Worm (Caenorhabditis elegans) whole organism, L1 larva: ENCODE data around the gene T05C7.7.

ENCODE experiments used
- F16B12.6 ChIP-seq: fragments of 150-350 bp; optimal IDR thresholded peaks from 2 replicates; lab custom pipeline; 2014; ENCODE audit warnings: missing biosample characterization, missing genetic modification characterization
- alr-1 ChIP-seq: fragments of 200-800 bp; sonication (Bioruptor generic); optimal IDR thresholded peaks from 2 replicates; lab custom pipeline; 2018; ENCODE audit warnings: borderline replicate concordance, mild to moderate bottlenecking, missing genetic modification characterization, missing compliant biosample characterization
- aly-2 ChIP-seq: fragments of 150-350 bp; optimal IDR thresholded peaks from 2 replicates; lab custom pipeline; 2014; ENCODE audit warnings: missing biosample characterization, missing genetic modification characterization
- blmp-1 ChIP-seq: fragments of 150-350 bp; optimal IDR thresholded peaks from 2 replicates; lab custom pipeline; 2014; ENCODE audit warnings: missing biosample characterization, missing genetic modification characterization
- ceh-8 ChIP-seq: fragments of 200-800 bp; sonication (Bioruptor generic); optimal IDR thresholded peaks from 2 replicates; lab custom pipeline; 2018; ENCODE audit warnings: mild to moderate bottlenecking, missing genetic modification characterization, moderate library complexity, missing compliant biosample characterization
- ceh-88 ChIP-seq: fragments of 200-800 bp; sonication (Bioruptor generic); IDR thresholded peaks from 2 replicates; pipeline ENCODE4 v1.3.6; 2022; ENCODE audit warnings: missing genetic modification characterization, missing compliant biosample characterization
- ceh-90 ChIP-seq: sonication (generic microtip); optimal IDR thresholded peaks from 2 replicates; lab custom pipeline; 2016; ENCODE audit warnings: missing genetic modification characterization, missing compliant biosample characterization
- dpl-1 ChIP-seq, 3 experiments: fragments of 150-350 bp in 2 of 3; sonication (generic microtip) in 1 of 3; optimal IDR thresholded peaks; 2 replicates each; lab custom pipeline; 2014 to 2017; ENCODE audit warnings: missing biosample characterization in 3 of 3, missing genetic modification characterization in 3 of 3, missing genetic modification reagents in 3 of 3
- efl-1 ChIP-seq, 4 experiments: fragments of 150-350 bp; optimal IDR thresholded peaks in 3 of 4; peaks in 1 of 4; 1 replicate in 1 of 4; 2 replicates in 3 of 4; lab custom pipeline; 2014; ENCODE audit warnings: missing biosample characterization in 2 of 4, missing genetic modification characterization in 2 of 4, missing genetic modification reagents in 2 of 4
- efl-3 ChIP-seq: fragments of 200-800 bp; sonication (Bioruptor generic); optimal IDR thresholded peaks from 2 replicates; lab custom pipeline; 2018; ENCODE audit warnings: mild to moderate bottlenecking, missing genetic modification characterization, missing compliant biosample characterization
- ets-5 ChIP-seq: fragments of 200-800 bp; sonication (Bioruptor generic); IDR thresholded peaks from 2 replicates; pipeline ENCODE4 v1.3.6; 2022; ENCODE audit warnings: missing genetic modification characterization, missing compliant biosample characterization
- fkh-10 ChIP-seq: sonication (generic microtip); optimal IDR thresholded peaks from 2 replicates; lab custom pipeline; 2017; ENCODE audit warnings: missing biosample characterization, missing genetic modification reagents, missing genetic modification characterization
- fkh-4 ChIP-seq: sonication (generic microtip); optimal IDR thresholded peaks from 2 replicates; lab custom pipeline; 2016; ENCODE audit warnings: missing compliant biosample characterization, missing genetic modification characterization, borderline replicate concordance
- fos-1 ChIP-seq: fragments of 150-350 bp; optimal IDR thresholded peaks from 2 replicates; lab custom pipeline; 2014; ENCODE audit warnings: missing biosample characterization, missing genetic modification characterization
- grh-1 ChIP-seq: fragments of 200-800 bp; sonication (Bioruptor generic); IDR thresholded peaks from 2 replicates; pipeline ENCODE4 v1.3.6; 2022; ENCODE audit warnings: missing genetic modification reagents, missing genetic modification characterization, missing compliant biosample characterization
- hlh-4 ChIP-seq: sonication (generic microtip); optimal IDR thresholded peaks from 2 replicates; lab custom pipeline; 2016; ENCODE audit warnings: mild to moderate bottlenecking, missing genetic modification characterization, missing compliant biosample characterization
- hpl-2 ChIP-seq: fragments of 150-350 bp; optimal IDR thresholded peaks from 2 replicates; lab custom pipeline; 2014; ENCODE audit warnings: missing biosample characterization, missing genetic modification reagents, missing genetic modification characterization
- irx-1 ChIP-seq: sonication (generic microtip); optimal IDR thresholded peaks from 2 replicates; lab custom pipeline; 2016; ENCODE audit warnings: missing genetic modification characterization, missing compliant biosample characterization
- isw-1 ChIP-seq: fragments of 200-800 bp; sonication (Bioruptor generic); IDR thresholded peaks from 2 replicates; pipeline ENCODE4 v1.3.6; 2022; ENCODE audit warnings: missing genetic modification characterization, missing compliant biosample characterization
- lin-13 ChIP-seq: fragments of 150-350 bp; optimal IDR thresholded peaks from 2 replicates; lab custom pipeline; 2014; ENCODE audit warnings: missing biosample characterization, missing genetic modification reagents, missing genetic modification characterization
- lin-14 ChIP-seq: fragments of 200-800 bp; sonication (Bioruptor generic); optimal IDR thresholded peaks from 2 replicates; lab custom pipeline; 2018; ENCODE audit warnings: mild to moderate bottlenecking, missing genetic modification characterization, moderate library complexity, missing compliant biosample characterization
- lin-35 ChIP-seq, 2 experiments: fragments of 150-350 bp; optimal IDR thresholded peaks; 2 replicates each; lab custom pipeline; 2014; ENCODE audit warnings: missing biosample characterization in 2 of 2, missing genetic modification characterization in 2 of 2, missing genetic modification reagents in 2 of 2
- mab-9 ChIP-seq: fragments of 200-800 bp; sonication (Bioruptor generic); IDR thresholded peaks from 2 replicates; pipeline ENCODE4 v1.3.6; 2022; ENCODE audit warnings: missing genetic modification reagents, missing genetic modification characterization, missing compliant biosample characterization
- mdl-1 ChIP-seq, 2 experiments: fragments of 150-350 bp; optimal IDR thresholded peaks; 2 replicates each; lab custom pipeline; 2014 to 2017; ENCODE audit warnings: missing biosample characterization in 2 of 2, missing genetic modification characterization in 2 of 2, inconsistent platforms in 1 of 2
- mef-2 ChIP-seq: fragments of 150-350 bp; optimal IDR thresholded peaks from 2 replicates; lab custom pipeline; 2014; ENCODE audit warnings: missing biosample characterization, missing genetic modification characterization
- nhr-11 ChIP-seq: fragments of 150-350 bp; optimal IDR thresholded peaks from 2 replicates; lab custom pipeline; 2014; ENCODE audit warnings: missing biosample characterization, missing genetic modification characterization
- nhr-19 ChIP-seq: fragments of 200-800 bp; sonication (Bioruptor generic); conservative IDR thresholded peaks from 2 replicates; pipeline ENCODE4 v1.3.6; 2022; ENCODE audit warnings: missing genetic modification characterization, missing compliant biosample characterization
- nhr-20 ChIP-seq: sonication (generic microtip); optimal IDR thresholded peaks from 2 replicates; lab custom pipeline; 2016; ENCODE audit warnings: mild to moderate bottlenecking, missing genetic modification characterization, missing compliant biosample characterization
- nhr-28 ChIP-seq: fragments of 150-350 bp; optimal IDR thresholded peaks from 2 replicates; lab custom pipeline; 2014; ENCODE audit warnings: missing biosample characterization, missing genetic modification characterization
- nhr-47 ChIP-seq: sonication (generic microtip); optimal IDR thresholded peaks from 2 replicates; lab custom pipeline; 2016; ENCODE audit warnings: mild to moderate bottlenecking, missing genetic modification characterization, moderate library complexity, missing compliant biosample characterization
- nhr-71 ChIP-seq: sonication (generic microtip); optimal IDR thresholded peaks from 2 replicates; lab custom pipeline; 2016; ENCODE audit warnings: mild to moderate bottlenecking, missing genetic modification characterization, moderate library complexity, missing compliant biosample characterization
- nhr-76 ChIP-seq: sonication (generic microtip); optimal IDR thresholded peaks from 2 replicates; lab custom pipeline; 2017; ENCODE audit warnings: missing biosample characterization, missing genetic modification characterization
- nhr-77 ChIP-seq: fragments of 150-350 bp; optimal IDR thresholded peaks from 2 replicates; lab custom pipeline; 2014; ENCODE audit warnings: missing biosample characterization, missing genetic modification characterization
- nhr-85 ChIP-seq: sonication (generic microtip); peaks from one replicate; lab custom pipeline; 2016; ENCODE audit warnings: missing genetic modification characterization, inconsistent platforms, missing compliant biosample characterization
- nhr-90 ChIP-seq: sonication (generic microtip); optimal IDR thresholded peaks from 2 replicates; lab custom pipeline; 2016; ENCODE audit warnings: mild to moderate bottlenecking, missing genetic modification characterization, missing compliant biosample characterization; ENCODE audit not compliant: poor library complexity
- sox-4 ChIP-seq: sonication (generic microtip); optimal IDR thresholded peaks from 2 replicates; lab custom pipeline; 2016; ENCODE audit warnings: missing genetic modification characterization, missing compliant biosample characterization
- sptf-1 ChIP-seq: fragments of 150-350 bp; optimal IDR thresholded peaks from 2 replicates; lab custom pipeline; 2014; ENCODE audit warnings: missing biosample characterization, missing genetic modification characterization
- sup-37 ChIP-seq: fragments of 200-800 bp; sonication (Bioruptor generic); optimal IDR thresholded peaks from 2 replicates; lab custom pipeline; 2018; ENCODE audit warnings: mild to moderate bottlenecking, missing genetic modification characterization, missing compliant biosample characterization
- swsn-7 ChIP-seq: sonication (generic microtip); optimal IDR thresholded peaks from 2 replicates; lab custom pipeline; 2016; ENCODE audit warnings: missing genetic modification characterization, missing compliant biosample characterization
- tlp-1 ChIP-seq: fragments of 150-350 bp; optimal IDR thresholded peaks from 2 replicates; lab custom pipeline; 2014; ENCODE audit warnings: missing biosample characterization, missing genetic modification characterization
- unc-130 ChIP-seq: fragments of 150-350 bp; optimal IDR thresholded peaks from 2 replicates; lab custom pipeline; 2017; ENCODE audit warnings: missing biosample characterization, missing genetic modification characterization, inconsistent platforms
- unc-62 ChIP-seq: fragments of 150-350 bp; optimal IDR thresholded peaks from 2 replicates; lab custom pipeline; 2014; ENCODE audit warnings: missing biosample characterization, missing genetic modification reagents, missing genetic modification characterization
- unc-98 ChIP-seq: fragments of 200-800 bp; sonication (Bioruptor generic); IDR thresholded peaks from 2 replicates; pipeline ENCODE4 v1.3.6; 2022; ENCODE audit warnings: missing genetic modification characterization, missing compliant biosample characterization
- vab-15 ChIP-seq: sonication (generic microtip); optimal IDR thresholded peaks from 2 replicates; lab custom pipeline; 2017; ENCODE audit warnings: missing genotype, mild to moderate bottlenecking, missing genetic modification characterization, missing compliant biosample characterization
- zag-1 ChIP-seq: fragments of 150-350 bp; optimal IDR thresholded peaks from 2 replicates; lab custom pipeline; 2014; ENCODE audit warnings: missing biosample characterization, missing genetic modification characterization
- ztf-11 ChIP-seq, 2 experiments: sonication (generic microtip); optimal IDR thresholded peaks; 2 replicates each; lab custom pipeline; 2016 to 2017; ENCODE audit warnings: missing genetic modification characterization in 2 of 2, missing biosample characterization in 1 of 2, missing compliant biosample characterization in 1 of 2
- ztf-4 ChIP-seq: fragments of 150-350 bp; optimal IDR thresholded peaks from 2 replicates; lab custom pipeline; 2014; ENCODE audit warnings: missing biosample characterization, missing genetic modification characterization

T05C7.7 gene

DNA sequence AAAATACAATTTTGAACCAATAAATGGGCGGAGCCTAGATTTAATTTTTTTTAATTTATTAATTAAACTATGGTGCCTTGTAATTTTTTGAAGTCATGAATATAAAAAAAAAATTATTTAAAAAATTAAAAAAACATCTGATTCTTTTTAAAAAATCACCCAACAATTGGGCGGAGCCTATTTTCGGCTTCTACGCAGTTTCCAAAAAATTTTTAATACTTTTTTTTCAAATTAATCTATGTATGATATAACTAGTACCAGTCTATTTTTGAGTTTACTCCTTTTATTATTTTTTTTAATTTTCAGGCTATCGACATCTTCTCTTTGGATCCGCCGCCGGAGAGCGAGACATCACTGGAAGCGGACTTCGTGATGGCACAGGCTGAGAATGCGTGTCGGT, 30.1 kb downstream of the T05C7.7 start, which contains the start of gene tpa-1:
tpa-1 (plus strand) TSS at position 301 of the 400 bp plus-strand sequence.
- TF ChIP-seq blmp-1 (tag; lab: Kevin White, UChicago) = no peak
- TF ChIP-seq F16B12.6 (tag; lab: Kevin White, UChicago) = no peak
- no peak for TF ChIP-seq mab-9 (GFP tag; lab: Robert Waterston, UW)
- no peak for TF ChIP-seq ceh-88
- no peak for TF ChIP-seq sox-4
- TF ChIP-seq ceh-8 (GFP tag; lab: Kevin White, UChicago) = no peak
- TF ChIP-seq sptf-1 (tag; lab: Kevin White, UChicago) = no peak
- TF ChIP-seq nhr-19 = no peak
- TF ChIP-seq nhr-90 (tag; lab: Kevin White, UChicago) = no peak
- no peak for TF ChIP-seq isw-1 (GFP tag; lab: Robert Waterston, UW)
- no peak for TF ChIP-seq alr-1 (tag; lab: Kevin White, UChicago)
- TF ChIP-seq ztf-4 (tag; lab: Kevin White, UChicago) = no peak
- TF ChIP-seq ceh-90 = no peak
- no peak for TF ChIP-seq ets-5
- no peak for TF ChIP-seq grh-1 (GFP tag; lab: Robert Waterston, UW)
- TF ChIP-seq tlp-1 (tag; lab: Kevin White, UChicago) = no peak
- TF ChIP-seq nhr-77 (tag; lab: Kevin White, UChicago) = no peak

DNA sequence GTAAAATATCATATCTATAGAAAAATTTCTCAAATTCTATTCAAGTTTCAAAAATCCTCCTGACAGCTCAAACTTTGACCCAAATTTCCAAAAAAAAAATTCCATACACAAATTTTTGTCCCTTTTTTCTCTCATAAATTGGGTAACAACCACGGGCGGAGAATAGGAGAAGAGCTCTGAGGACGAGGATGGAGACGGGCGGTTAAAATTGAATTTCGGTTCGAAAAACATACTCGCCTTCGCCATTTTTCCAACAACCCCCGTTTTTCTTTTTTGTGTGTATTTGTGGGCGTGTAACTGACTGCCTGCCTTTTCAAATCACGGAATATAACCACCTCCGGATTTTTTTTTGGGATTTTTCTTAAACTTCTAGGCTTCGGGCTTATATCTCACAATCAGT, 36.1 kb downstream of the T05C7.7 start:
- TF ChIP-seq lin-14 (GFP tag; lab: Kevin White, UChicago) (peak; percentile 6), swsn-7 (no peak), fkh-10 (GFP tag; lab: Kevin White, UChicago) (peak; percentile 24), nhr-90 (tag; lab: Kevin White, UChicago) (no peak)
- TF ChIP-seq, all 84 proteins: peak for 2

DNA sequence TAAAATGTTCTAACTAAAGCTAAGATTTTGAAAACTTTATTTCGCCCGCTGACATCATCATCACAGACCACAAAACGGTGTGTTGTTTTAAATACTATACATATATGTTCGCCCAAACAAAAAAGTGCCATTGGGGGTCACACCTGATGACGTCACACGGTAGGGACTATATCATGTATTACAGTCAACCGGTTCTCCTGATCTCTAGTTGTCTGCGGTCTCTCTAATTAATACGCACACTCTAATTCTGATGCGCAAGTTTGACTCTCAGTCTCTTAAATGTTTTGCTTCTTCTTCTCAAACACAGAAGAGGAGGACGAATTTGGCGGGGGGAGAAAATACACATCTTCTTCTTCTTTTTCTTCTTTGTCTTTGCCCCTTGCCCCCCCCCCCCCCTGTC, 41.3 kb downstream of the T05C7.7 start:
- TF ChIP-seq nhr-28 (tag; lab: Kevin White, UChicago) = no peak
- no peak for TF ChIP-seq fos-1
- TF ChIP-seq mdl-1 (tag; optimal IDR thresholded peaks at IDR 0.05; lab: Kevin White, UChicago) = peak in 1 of 2 experiments; percentile 50
- TF ChIP-seq tlp-1 (tag; lab: Kevin White, UChicago) = no peak
- peak; percentile 56 for TF ChIP-seq blmp-1 (tag; lab: Kevin White, UChicago)
- peak; percentile 76 for TF ChIP-seq lin-14 (GFP tag; lab: Kevin White, UChicago)
- TF ChIP-seq mef-2 = no peak
- TF ChIP-seq unc-62 = no peak
- TF ChIP-seq nhr-71 (tag; lab: Kevin White, UChicago) = peak; percentile 74
- no peak for TF ChIP-seq aly-2 (tag; lab: Kevin White, UChicago)
- no peak for TF ChIP-seq hlh-4 (tag; lab: Kevin White, UChicago)
- no peak for TF ChIP-seq mab-9 (GFP tag; lab: Robert Waterston, UW)
- TF ChIP-seq dpl-1 (GFP tag; optimal IDR thresholded peaks at IDR 0.05; lab: Kevin White, UChicago) = peak in 1 of 3 experiments; percentile 10
- TF ChIP-seq ceh-8 (GFP tag; lab: Kevin White, UChicago) = peak; percentile 48
- TF ChIP-seq nhr-20 (tag; lab: Kevin White, UChicago) = peak; percentile 74
- no peak for TF ChIP-seq ets-5
- no peak for TF ChIP-seq nhr-76 (tag; lab: Kevin White, UChicago)
- TF ChIP-seq sup-37 = no peak
- TF ChIP-seq vab-15 (tag; lab: Kevin White, UChicago) = no peak
- TF ChIP-seq hpl-2 = no peak
- TF ChIP-seq lin-35 (GFP tag; optimal IDR thresholded peaks at IDR 0.05; lab: Kevin White, UChicago) = peak in 1 of 2 experiments; percentile 61
- TF ChIP-seq F16B12.6 (tag; lab: Kevin White, UChicago) = no peak
- TF ChIP-seq zag-1 (tag; lab: Kevin White, UChicago) = no peak
- no peak for TF ChIP-seq efl-3 (GFP tag; lab: Kevin White, UChicago)
- peak in 1 of 2 experiments; percentile 7 for TF ChIP-seq efl-1 (optimal IDR thresholded peaks at IDR 0.05; lab: Kevin White, UChicago)
- peak in 1 of 2 experiments; percentile 8 for TF ChIP-seq efl-1 (GFP tag; optimal IDR thresholded peaks at IDR 0.05 in 1 of 2; lab: Kevin White, UChicago)
- TF ChIP-seq isw-1 (GFP tag; lab: Robert Waterston, UW) = no peak
- peak; percentile 74 for TF ChIP-seq nhr-90 (tag; lab: Kevin White, UChicago)
- TF ChIP-seq nhr-85 (tag; lab: Kevin White, UChicago) = peak; percentile 97
- no peak for TF ChIP-seq ceh-90
- TF ChIP-seq unc-98 (GFP tag; lab: Robert Waterston, UW) = no peak
- no peak for TF ChIP-seq irx-1
- TF ChIP-seq ztf-11 (tag; optimal IDR thresholded peaks at IDR 0.05; lab: Kevin White, UChicago) = no peak
- TF ChIP-seq lin-13 = peak; percentile 7
- peak; percentile 44 for TF ChIP-seq nhr-47
- TF ChIP-seq grh-1 (GFP tag; lab: Robert Waterston, UW) = peak; percentile 94
- peak; percentile 36 for TF ChIP-seq unc-130 (tag; lab: Kevin White, UChicago)
- no peak for TF ChIP-seq nhr-11 (tag; lab: Kevin White, UChicago)
- no peak for TF ChIP-seq sptf-1 (tag; lab: Kevin White, UChicago)
- no peak for TF ChIP-seq fkh-4 (tag; lab: Kevin White, UChicago)
